Fruit fly (Drosophila melanogaster) whole organism, embryonic: ENCODE data around the gene CG7551.

ENCODE experiments used
- Adf1 ChIP-seq: fragments of 200-800 bp; sonication (Bioruptor generic); IDR thresholded peaks from 2 replicates; pipeline ENCODE4 v1.3.6; 2022; ENCODE audit warnings: missing biosample characterization, missing genetic modification characterization
- Atf6 ChIP-seq: fragments of 200-800 bp; sonication (Bioruptor generic); IDR thresholded peaks from 2 replicates; pipeline ENCODE4 v1.3.6; 2022; ENCODE audit warnings: missing biosample characterization, missing genetic modification characterization
- CG10431 ChIP-seq: fragments of 200-800 bp; sonication (Bioruptor generic); optimal IDR thresholded peaks from 3 replicates; lab custom pipeline; 2018; ENCODE audit warnings: missing biosample characterization, mild to moderate bottlenecking, missing genetic modification characterization
- CG10979 ChIP-seq: fragments of 200-800 bp; sonication (Bioruptor generic); optimal IDR thresholded peaks from 2 replicates; lab custom pipeline; 2018; ENCODE audit warnings: missing biosample characterization, mild to moderate bottlenecking, missing genetic modification characterization, moderate library complexity
- CG12104 ChIP-seq: fragments of 200-800 bp; sonication (Bioruptor generic); optimal IDR thresholded peaks from 3 replicates; lab custom pipeline; 2016; ENCODE audit warnings: missing biosample characterization, missing genetic modification characterization
- CG15269 ChIP-seq: fragments of 200-800 bp; sonication (Bioruptor generic); optimal IDR thresholded peaks from 2 replicates; lab custom pipeline; 2018; ENCODE audit warnings: missing biosample characterization, mild to moderate bottlenecking, missing genetic modification characterization, moderate library complexity
- CG15601 ChIP-seq: fragments of 200-800 bp; sonication (Bioruptor generic); optimal IDR thresholded peaks from 3 replicates; lab custom pipeline; 2019; ENCODE audit warnings: missing biosample characterization, mild to moderate bottlenecking, missing genetic modification characterization, moderate library complexity
- CG15696 ChIP-seq: fragments of 200-800 bp; sonication (Bioruptor generic); optimal IDR thresholded peaks from 2 replicates; lab custom pipeline; 2019; ENCODE audit warnings: missing biosample characterization, mild to moderate bottlenecking, missing genetic modification characterization, moderate library complexity
- CG16815 ChIP-seq: fragments of 200-800 bp; sonication (Bioruptor generic); optimal IDR thresholded peaks from 3 replicates; lab custom pipeline; 2017; ENCODE audit warnings: missing biosample characterization, mild to moderate bottlenecking, missing genetic modification characterization
- CG17829 ChIP-seq: fragments of 200-800 bp; optimal IDR thresholded peaks from 2 replicates; lab custom pipeline; 2019; ENCODE audit warnings: missing biosample characterization, mild to moderate bottlenecking, missing genetic modification characterization, moderate library complexity
- CG18619 ChIP-seq: fragments of 200-800 bp; sonication (Bioruptor generic); optimal IDR thresholded peaks from 3 replicates; lab custom pipeline; 2017; ENCODE audit warnings: missing biosample characterization, mild to moderate bottlenecking, missing genetic modification characterization
- CG31441 ChIP-seq: fragments of 200-800 bp; sonication (Bioruptor generic); IDR thresholded peaks from 2 replicates; pipeline ENCODE4 v1.3.6; 2022; ENCODE audit warnings: missing biosample characterization, missing genetic modification characterization
- CG3281 ChIP-seq: fragments of 200-800 bp; sonication (Bioruptor generic); optimal IDR thresholded peaks from 3 replicates; lab custom pipeline; 2017; ENCODE audit warnings: missing biosample characterization, mild to moderate bottlenecking, missing genetic modification characterization
- CG33557 ChIP-seq: fragments of 200-800 bp; sonication (Bioruptor generic); optimal IDR thresholded peaks from 2 replicates; lab custom pipeline; 2019; ENCODE audit warnings: missing biosample characterization, mild to moderate bottlenecking, missing genetic modification characterization, moderate library complexity
- CG4730 ChIP-seq: fragments of 200-800 bp; sonication (Bioruptor generic); IDR thresholded peaks from 2 replicates; pipeline ENCODE4 v1.3.6; 2022; ENCODE audit warnings: missing biosample characterization, missing genetic modification characterization
- CG6689 ChIP-seq: fragments of 200-800 bp; sonication (Bioruptor generic); IDR thresholded peaks from 2 replicates; pipeline ENCODE4 v1.3.6; 2022; ENCODE audit warnings: missing biosample characterization, missing genetic modification characterization
- CG6813 ChIP-seq: fragments of 200-800 bp; sonication (Bioruptor generic); optimal IDR thresholded peaks from 2 replicates; lab custom pipeline; 2017; ENCODE audit warnings: missing biosample characterization, missing genetic modification characterization, mild to moderate bottlenecking, moderate library complexity, missing genetic modification reagents
- CG7928 ChIP-seq: fragments of 200-800 bp; sonication (Bioruptor generic); optimal IDR thresholded peaks from 2 replicates; lab custom pipeline; 2017; ENCODE audit warnings: missing biosample characterization, mild to moderate bottlenecking, missing genetic modification characterization
- CG8388 ChIP-seq: fragments of 200-800 bp; sonication (Bioruptor generic); optimal IDR thresholded peaks from 2 replicates; lab custom pipeline; 2019; ENCODE audit warnings: missing biosample characterization, mild to moderate bottlenecking, missing genetic modification characterization, moderate library complexity
- Fer3 ChIP-seq: fragments of 200-800 bp; sonication (Bioruptor generic); optimal IDR thresholded peaks from 2 replicates; lab custom pipeline; 2018; ENCODE audit warnings: missing biosample characterization, mild to moderate bottlenecking, missing genetic modification characterization, moderate library complexity
- Hey ChIP-seq: fragments of 200-800 bp; sonication (Bioruptor generic); optimal IDR thresholded peaks from 3 replicates; lab custom pipeline; 2018; ENCODE audit warnings: missing biosample characterization, mild to moderate bottlenecking, missing genetic modification characterization
- Hr51 ChIP-seq, 2 experiments: fragments of 200-800 bp; sonication (Bioruptor generic); optimal IDR thresholded peaks; 2 replicates in 1 of 2; 3 replicates in 1 of 2; lab custom pipeline; 2016 to 2018; ENCODE audit warnings: missing biosample characterization in 2 of 2, missing genetic modification characterization in 2 of 2, mild to moderate bottlenecking in 1 of 2, moderate library complexity in 1 of 2
- Hsf ChIP-seq: fragments of 200-800 bp; sonication (Bioruptor generic); optimal IDR thresholded peaks from 3 replicates; lab custom pipeline; 2016; ENCODE audit warnings: missing biosample characterization, missing genetic modification characterization
- Mad ChIP-seq: fragments of 200-800 bp; sonication (Bioruptor generic); optimal IDR thresholded peaks from 2 replicates; lab custom pipeline; 2016; ENCODE audit warnings: missing biosample characterization, missing genetic modification characterization
- Nf-YC ChIP-seq: fragments of 200-800 bp; optimal IDR thresholded peaks from 3 replicates; lab custom pipeline; 2019; ENCODE audit warnings: missing biosample characterization, mild to moderate bottlenecking, missing genetic modification characterization, moderate library complexity
- Optix ChIP-seq: fragments of 200-800 bp; sonication (Bioruptor generic); IDR thresholded peaks from 3 replicates; pipeline ENCODE4 v1.3.6; 2022; ENCODE audit warnings: missing biosample characterization, missing genetic modification characterization
- Sox100B ChIP-seq: fragments of 200-800 bp; sonication (Bioruptor generic); optimal IDR thresholded peaks from 3 replicates; lab custom pipeline; 2018; ENCODE audit warnings: missing biosample characterization, mild to moderate bottlenecking, missing genetic modification characterization
- Sox102F ChIP-seq: fragments of 200-800 bp; sonication (Bioruptor generic); optimal IDR thresholded peaks from 2 replicates; lab custom pipeline; 2018; ENCODE audit warnings: missing biosample characterization, mild to moderate bottlenecking, missing genetic modification characterization, moderate library complexity
- Stat92E ChIP-seq, 3 experiments: fragments of >200 bp in 2 of 3; fragments of 200-800 bp in 1 of 3; sonication (Bioruptor generic) in 1 of 3; optimal IDR thresholded peaks; 2 replicates each; lab custom pipeline; 2017 to 2019; ENCODE audit warnings: missing biosample characterization in 3 of 3, missing genetic modification characterization in 3 of 3, mild to moderate bottlenecking in 1 of 3, moderate library complexity in 1 of 3
- TFAM ChIP-seq: fragments of 200-800 bp; sonication (Bioruptor generic); optimal IDR thresholded peaks from 2 replicates; lab custom pipeline; 2017; ENCODE audit warnings: missing biosample characterization, missing genetic modification characterization, inconsistent platforms
- Xbp1 ChIP-seq: fragments of 200-800 bp; sonication (Bioruptor generic); optimal IDR thresholded peaks from 3 replicates; lab custom pipeline; 2016; ENCODE audit warnings: missing biosample characterization, mild to moderate bottlenecking, missing genetic modification characterization
- Xrp1 ChIP-seq: fragments of 200-800 bp; sonication (Bioruptor generic); IDR thresholded peaks from 2 replicates; pipeline ENCODE4 v1.3.6; 2022; ENCODE audit warnings: missing biosample characterization, missing genetic modification characterization
- ems ChIP-seq: fragments of 200-800 bp; sonication (Bioruptor generic); optimal IDR thresholded peaks from 3 replicates; lab custom pipeline; 2016; ENCODE audit warnings: missing biosample characterization, missing genetic modification characterization
- fd64A ChIP-seq: fragments of 200-800 bp; sonication (Bioruptor generic); optimal IDR thresholded peaks from 3 replicates; lab custom pipeline; 2018; ENCODE audit warnings: missing biosample characterization, mild to moderate bottlenecking, missing genetic modification characterization
- ftz-f1 ChIP-seq: fragments of 200-800 bp; sonication (Bioruptor generic); optimal IDR thresholded peaks from 2 replicates; lab custom pipeline; 2016; ENCODE audit warnings: missing biosample characterization, missing genetic modification characterization
- hth ChIP-seq: fragments of >200 bp; optimal IDR thresholded peaks from 2 replicates; lab custom pipeline; 2017; ENCODE audit warnings: inconsistent platforms
- ind ChIP-seq: fragments of 200-800 bp; sonication (Bioruptor generic); optimal IDR thresholded peaks from 3 replicates; lab custom pipeline; 2016; ENCODE audit warnings: missing biosample characterization, missing genetic modification characterization
- ken ChIP-seq: fragments of 200-800 bp; sonication (Bioruptor generic); IDR thresholded peaks from 3 replicates; pipeline ENCODE4 v1.3.6; 2022; ENCODE audit warnings: missing biosample characterization, missing genetic modification characterization
- lab ChIP-seq: fragments of 200-800 bp; sonication (Bioruptor generic); optimal IDR thresholded peaks from 3 replicates; lab custom pipeline; 2017; ENCODE audit warnings: missing biosample characterization, missing genetic modification characterization, mild to moderate bottlenecking, moderate library complexity, missing genetic modification reagents
- pan ChIP-seq, 4 experiments: fragments of >200 bp in 3 of 4; fragments of 200-800 bp in 1 of 4; sonication (Bioruptor generic) in 1 of 4; optimal IDR thresholded peaks in 3 of 4; IDR thresholded peaks in 1 of 4; 2 replicates each; pipeline versions ENCODE4 v1.3.6 to Lab custom; 2017 to 2022; ENCODE audit warnings: missing biosample characterization in 2 of 4, missing genetic modification characterization in 2 of 4, mixed read lengths in 1 of 4
- run ChIP-seq: fragments of 200-800 bp; sonication (Bioruptor generic); optimal IDR thresholded peaks from 3 replicates; lab custom pipeline; 2018; ENCODE audit warnings: missing biosample characterization, mild to moderate bottlenecking, missing genetic modification characterization
- salm ChIP-seq: fragments of 200-800 bp; sonication (Bioruptor generic); optimal IDR thresholded peaks from 2 replicates; lab custom pipeline; 2018; ENCODE audit warnings: missing biosample characterization, mild to moderate bottlenecking, missing genetic modification characterization
- sens-2 ChIP-seq: fragments of 200-800 bp; sonication (Bioruptor generic); IDR thresholded peaks from 2 replicates; pipeline ENCODE4 v1.3.6; 2022; ENCODE audit warnings: missing biosample characterization, missing genetic modification characterization
- so ChIP-seq: fragments of 200-800 bp; sonication (Bioruptor generic); IDR thresholded peaks from 3 replicates; pipeline ENCODE4 v1.3.6; 2022; ENCODE audit warnings: missing biosample characterization, missing genetic modification characterization
- sob ChIP-seq: fragments of 200-800 bp; sonication (Bioruptor generic); IDR thresholded peaks from 2 replicates; pipeline ENCODE4 v1.3.6; 2022; ENCODE audit warnings: missing biosample characterization, missing genetic modification characterization
- stc ChIP-seq: fragments of 200-800 bp; sonication (Bioruptor generic); IDR thresholded peaks from 2 replicates; pipeline ENCODE4 v1.3.6; 2022; ENCODE audit warnings: missing biosample characterization, missing genetic modification characterization
- trh ChIP-seq: fragments of 200-800 bp; sonication (Bioruptor generic); optimal IDR thresholded peaks from 2 replicates; lab custom pipeline; 2016; ENCODE audit warnings: missing biosample characterization, missing genetic modification characterization
- zfh1 ChIP-seq: fragments of 200-800 bp; sonication (Bioruptor generic); IDR thresholded peaks from 3 replicates; pipeline ENCODE4 v1.3.6; 2022; ENCODE audit warnings: missing biosample characterization, missing genetic modification characterization

Gene CG7551

dm6 chr3L:11491222-11491873, 33.1 kb downstream of the CG7551 start (continued):
- TF ChIP-seq CG15601: no peak
- TF ChIP-seq so (GFP tag; lab: Robert Waterston, UW): peak; percentile 67; the same call in 2 of the 3 replicates
- TF ChIP-seq pan (optimal IDR thresholded peaks at IDR 0.05; lab: Kevin White, UChicago): no peak
- peak in 1 of 2 experiments; percentile 83 for TF ChIP-seq pan (GFP tag; optimal IDR thresholded peaks at IDR 0.05 in 1 of 2, IDR thresholded peaks at IDR 0.05 in 1 of 2)
- peak; percentile 43 for TF ChIP-seq Hsf
- no peak for TF ChIP-seq hth (lab: Kevin White, UChicago)
- TF ChIP-seq CG16815 (GFP tag; lab: Kevin White, UChicago): peak; percentile 34
- TF ChIP-seq stc (GFP tag; lab: Robert Waterston, UW): peak; percentile 53; the same call in 1 of the 2 replicates
- peak; percentile 15 for TF ChIP-seq CG12104
- TF ChIP-seq CG18619 (GFP tag; lab: Kevin White, UChicago): peak; percentile 49
- TF ChIP-seq run (tag; lab: Kevin White, UChicago): peak; percentile 5
- no peak for TF ChIP-seq Hey (tag; lab: Kevin White, UChicago)
- peak in 1 of 3 experiments; percentile 27 for TF ChIP-seq Stat92E (GFP tag; optimal IDR thresholded peaks at IDR 0.05; lab: Kevin White, UChicago)
- TF ChIP-seq fd64A (GFP tag; lab: Kevin White, UChicago): no peak
- TF ChIP-seq ftz-f1 (GFP tag; lab: Kevin White, UChicago): peak; percentile 39
- no peak for TF ChIP-seq CG33557 (GFP tag; lab: Kevin White, UChicago)
- peak; percentile 40; the same call in 1 of the 2 replicates for TF ChIP-seq Adf1 (GFP tag; lab: Robert Waterston, UW)
- peak; percentile 66 for TF ChIP-seq Xbp1 (GFP tag; lab: Kevin White, UChicago)
- TF ChIP-seq lab: peak; percentile 82
- no peak for TF ChIP-seq trh (GFP tag; lab: Kevin White, UChicago)
- peak; percentile 43; the same call in 1 of the 2 replicates for TF ChIP-seq CG31441 (GFP tag; lab: Robert Waterston, UW)
- no peak for TF ChIP-seq Mad (GFP tag; lab: Kevin White, UChicago)
- peak in 1 of 2 experiments; percentile 72 for TF ChIP-seq Hr51 (GFP tag; optimal IDR thresholded peaks at IDR 0.05; lab: Kevin White, UChicago)
- no peak for TF ChIP-seq TFAM (GFP tag; lab: Kevin White, UChicago)
- TF ChIP-seq sob (GFP tag; lab: Robert Waterston, UW): peak; percentile 80
- peak; percentile 6 for TF ChIP-seq CG8388 (GFP tag; lab: Kevin White, UChicago)
- peak; percentile 49 for TF ChIP-seq CG10979 (tag; lab: Kevin White, UChicago)
- TF ChIP-seq Atf6: peak; percentile 67
- peak; percentile 58 for TF ChIP-seq CG4730 (GFP tag; lab: Robert Waterston, UW)
- TF ChIP-seq salm: no peak
- TF ChIP-seq CG6813 (GFP tag; lab: Kevin White, UChicago): peak; percentile 23
- peak; percentile 1 for TF ChIP-seq CG15696 (tag; lab: Kevin White, UChicago)
- TF ChIP-seq ems (GFP tag; lab: Kevin White, UChicago): peak; percentile 28
- TF ChIP-seq Fer3: peak; percentile 72
- no peak for TF ChIP-seq Optix (GFP tag; lab: Robert Waterston, UW)
- TF ChIP-seq ken (GFP tag; lab: Robert Waterston, UW): peak; percentile 60; the same call in 1 of the 3 replicates
- peak; percentile 69 for TF ChIP-seq CG3281 (GFP tag; lab: Kevin White, UChicago)
- peak; percentile 55 for TF ChIP-seq CG17829
- peak; percentile 24 for TF ChIP-seq CG7928 (GFP tag; lab: Kevin White, UChicago)
- peak; percentile 67 for TF ChIP-seq Sox102F (GFP tag; lab: Kevin White, UChicago)
- TF ChIP-seq CG15269: peak; percentile 79
- TF ChIP-seq Sox100B (GFP tag; lab: Kevin White, UChicago): no peak
- peak; percentile 76 for TF ChIP-seq Xrp1
- TF ChIP-seq ind (GFP tag; lab: Kevin White, UChicago): peak; percentile 67
- TF ChIP-seq CG10431: no peak
- TF ChIP-seq sens-2 (GFP tag; lab: Robert Waterston, UW): no peak
- TF ChIP-seq Nf-YC (tag; lab: Kevin White, UChicago): peak; percentile 20
- peak; percentile 56; the same call in 1 of the 2 replicates for TF ChIP-seq CG6689
- TF ChIP-seq zfh1 (GFP tag; lab: Robert Waterston, UW): peak; percentile 67; the same call in 2 of the 3 replicates
